Fruit fly (Drosophila melanogaster) whole organism: ENCODE results near the gene salr.

ENCODE experiments used
- Dll ChIP-seq: fragments of >200 bp; optimal IDR thresholded peaks from 2 replicates; lab custom pipeline; 2017
- usp ChIP-seq: fragments of >200 bp; optimal IDR thresholded peaks from 2 replicates; lab custom pipeline; 2017; ENCODE audit warnings: missing biosample characterization, missing genetic modification characterization, mixed read lengths

DNA sequence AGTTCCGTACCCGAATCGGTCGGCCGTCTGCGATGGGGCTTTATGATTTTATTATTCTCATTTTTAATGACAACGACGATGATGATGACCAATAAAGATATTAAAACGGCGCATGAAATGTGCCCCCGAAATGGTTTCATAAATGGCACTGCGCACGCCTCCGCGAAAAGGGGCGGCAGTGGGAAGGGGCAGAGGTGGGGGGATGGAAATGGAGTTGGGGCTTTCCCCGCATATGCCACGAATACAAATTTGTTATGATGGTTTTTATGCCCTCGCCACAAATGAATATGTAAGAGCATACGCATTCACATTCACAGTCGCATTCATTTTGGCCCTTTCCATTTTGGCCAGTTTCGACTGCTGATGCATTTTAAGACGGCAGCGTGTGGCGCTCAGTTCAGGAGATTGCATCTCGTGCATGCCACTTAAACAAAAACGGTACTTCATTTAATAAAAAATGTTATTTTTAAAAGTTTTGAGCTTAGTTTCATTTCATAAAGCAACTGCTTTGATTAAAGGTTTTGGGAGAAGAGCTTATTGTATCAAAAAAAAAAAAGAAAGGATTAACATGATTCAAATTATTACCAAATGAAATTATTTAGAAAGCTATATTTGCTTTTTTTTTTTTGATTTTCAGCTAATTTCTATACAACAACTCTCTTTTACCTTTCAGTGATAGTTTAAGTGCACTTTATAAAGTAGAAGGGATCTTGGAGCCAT is 37.6 kb downstream of the salr start:
- no peak for TF ChIP-seq usp (GFP tag; lab: Kevin White, UChicago)
- TF ChIP-seq Dll (lab: Kevin White, UChicago), result no peak
